Worm (Caenorhabditis elegans) whole organism, midembryonic: ENCODE results near the gene his-63.

Experiments
- T22C8.4 ChIP-seq: fragments of 200-800 bp; sonication (Bioruptor generic); IDR thresholded peaks from 2 replicates; pipeline ENCODE4 v1.3.6; 2022; ENCODE audit warnings: missing genetic modification characterization, missing compliant biosample characterization
- cog-1 ChIP-seq: sonication (generic microtip); optimal IDR thresholded peaks from 2 replicates; lab custom pipeline; 2016; ENCODE audit warnings: missing genetic modification characterization, missing compliant biosample characterization
- flt-1 ChIP-seq: fragments of 200-800 bp; sonication (Bioruptor generic); IDR thresholded peaks from 2 replicates; pipeline ENCODE4 v1.3.6; 2022; ENCODE audit warnings: missing genetic modification characterization, missing compliant biosample characterization
- klf-2 ChIP-seq: fragments of 200-800 bp; sonication (Bioruptor generic); conservative IDR thresholded peaks from 2 replicates; pipeline ENCODE4 v1.3.6; 2022; ENCODE audit warnings: missing genetic modification reagents, missing genetic modification characterization, missing compliant biosample characterization
- med-1 ChIP-seq: sonication (generic microtip); optimal IDR thresholded peaks from 2 replicates; lab custom pipeline; 2017; ENCODE audit warnings: missing genetic modification characterization, mild to moderate bottlenecking, missing compliant biosample characterization, antibody characterized with exemption, missing genetic modification reagents; ENCODE audit not compliant: insufficient read depth
- ref-1 ChIP-seq: fragments of 200-800 bp; sonication (Bioruptor generic); conservative IDR thresholded peaks from 2 replicates; pipeline ENCODE4 v1.3.6; 2022; ENCODE audit warnings: missing genetic modification reagents, missing genetic modification characterization, missing compliant biosample characterization
- tab-1 ChIP-seq: fragments of 200-800 bp; sonication (Bioruptor generic); IDR thresholded peaks from 2 replicates; pipeline ENCODE4 v1.3.6; 2022; ENCODE audit warnings: missing genetic modification characterization, missing compliant biosample characterization
- ztf-23 ChIP-seq: fragments of 200-800 bp; sonication (Bioruptor generic); IDR thresholded peaks from 2 replicates; pipeline ENCODE4 v1.3.6; 2022; ENCODE audit warnings: missing genetic modification reagents, missing genetic modification characterization, missing compliant biosample characterization
- ztf-29 ChIP-seq: fragments of 200-800 bp; sonication (Bioruptor generic); IDR thresholded peaks from 2 replicates; pipeline ENCODE4 v1.3.6; 2022; ENCODE audit warnings: missing genetic modification reagents, missing genetic modification characterization, missing compliant biosample characterization

The his-63 gene

DNA sequence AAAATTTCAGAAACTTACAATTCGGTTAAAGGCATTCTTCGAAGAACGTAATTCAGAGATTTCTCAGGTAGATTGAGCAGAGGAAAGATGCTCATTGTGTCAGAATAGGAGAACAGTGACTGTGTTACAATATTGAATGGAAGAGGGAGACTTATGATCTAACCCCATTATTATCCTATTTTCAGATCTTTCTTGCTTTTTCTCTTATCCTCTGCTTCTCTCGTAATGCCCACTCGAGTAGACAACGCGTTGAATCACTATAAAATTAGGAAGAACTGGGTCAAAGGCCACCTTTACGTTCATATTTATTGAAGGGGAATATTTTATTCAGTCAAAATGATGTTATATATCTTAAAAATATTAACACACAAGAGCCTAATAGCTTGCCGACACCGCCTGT lies 27.4 kb downstream of the his-63 start, which contains the start of gene fbxb-76:
TSS of gene fbxb-76 (minus strand) at position 101 of the 400 bp plus-strand sequence.
- no peak for TF ChIP-seq cog-1 (tag; lab: Kevin White, UChicago)
- TF ChIP-seq ztf-23 (GFP tag; lab: Robert Waterston, UW): no peak
- TF ChIP-seq T22C8.4 (GFP tag; lab: Robert Waterston, UW): no peak
- TF ChIP-seq tab-1 (GFP tag; lab: Robert Waterston, UW): no peak
- no peak for TF ChIP-seq ztf-29 (GFP tag; lab: Robert Waterston, UW)
- no peak for TF ChIP-seq flt-1 (GFP tag; lab: Robert Waterston, UW)
- no peak for TF ChIP-seq med-1 (GFP tag; lab: Kevin White, UChicago)

DNA sequence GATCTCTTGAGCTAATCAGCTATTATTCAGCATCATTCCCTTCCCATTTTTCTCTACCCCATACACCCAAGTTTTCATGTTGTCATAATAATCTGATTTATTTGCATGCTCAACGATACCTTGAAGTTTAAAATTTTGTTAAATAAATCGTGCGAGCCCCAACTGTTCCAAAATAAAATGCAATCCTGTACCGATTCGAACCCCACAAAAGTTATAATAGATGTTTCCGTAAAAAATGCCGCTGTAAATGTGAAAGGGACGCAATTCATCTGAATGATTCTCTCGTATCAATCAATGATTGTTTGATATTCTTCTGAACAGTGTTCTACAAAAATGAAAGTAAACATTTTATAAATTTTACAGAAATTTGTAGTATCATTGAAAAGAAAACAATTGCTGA lies 29.2 kb downstream of the his-63 start:
- no peak for TF ChIP-seq ztf-29 (GFP tag; lab: Robert Waterston, UW)
- no peak for TF ChIP-seq cog-1 (tag; lab: Kevin White, UChicago)
- TF ChIP-seq ref-1 (GFP tag; lab: Robert Waterston, UW): no peak
- TF ChIP-seq med-1 (GFP tag; lab: Kevin White, UChicago): no peak
- no peak for TF ChIP-seq T22C8.4 (GFP tag; lab: Robert Waterston, UW)
- no peak for TF ChIP-seq flt-1 (GFP tag; lab: Robert Waterston, UW)
- no peak for TF ChIP-seq ztf-23 (GFP tag; lab: Robert Waterston, UW)
- TF ChIP-seq tab-1 (GFP tag; lab: Robert Waterston, UW): no peak
- TF ChIP-seq klf-2 (GFP tag; lab: Robert Waterston, UW): no peak

DNA sequence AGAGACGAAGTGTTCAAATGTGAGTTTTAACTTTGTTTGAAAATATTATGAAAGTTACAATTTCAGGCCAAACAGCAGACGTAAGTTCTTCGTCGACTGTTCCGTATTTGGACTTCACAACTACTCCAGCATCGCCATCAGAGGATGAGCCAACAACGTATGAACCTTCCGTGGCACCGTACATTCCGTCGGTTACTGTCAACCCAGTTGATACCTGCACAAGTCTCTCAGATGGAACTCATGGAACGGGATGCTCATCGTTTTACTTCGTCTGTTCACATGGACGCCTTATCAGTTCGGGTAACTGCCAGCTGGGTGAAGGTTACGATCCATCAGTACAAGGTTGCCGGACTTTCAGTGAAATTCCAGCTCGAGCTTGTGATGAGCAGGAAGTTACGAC lies 30.9 kb downstream of the his-63 start:
- TF ChIP-seq ztf-29 (GFP tag; lab: Robert Waterston, UW): no peak
- no peak for TF ChIP-seq tab-1 (GFP tag; lab: Robert Waterston, UW)
- no peak for TF ChIP-seq ref-1 (GFP tag; lab: Robert Waterston, UW)
- TF ChIP-seq cog-1 (tag; lab: Kevin White, UChicago): no peak
- TF ChIP-seq T22C8.4 (GFP tag; lab: Robert Waterston, UW): no peak
- no peak for TF ChIP-seq klf-2 (GFP tag; lab: Robert Waterston, UW)
- TF ChIP-seq flt-1 (GFP tag; lab: Robert Waterston, UW): no peak
- no peak for TF ChIP-seq ztf-23 (GFP tag; lab: Robert Waterston, UW)
- TF ChIP-seq med-1 (GFP tag; lab: Kevin White, UChicago): no peak

DNA sequence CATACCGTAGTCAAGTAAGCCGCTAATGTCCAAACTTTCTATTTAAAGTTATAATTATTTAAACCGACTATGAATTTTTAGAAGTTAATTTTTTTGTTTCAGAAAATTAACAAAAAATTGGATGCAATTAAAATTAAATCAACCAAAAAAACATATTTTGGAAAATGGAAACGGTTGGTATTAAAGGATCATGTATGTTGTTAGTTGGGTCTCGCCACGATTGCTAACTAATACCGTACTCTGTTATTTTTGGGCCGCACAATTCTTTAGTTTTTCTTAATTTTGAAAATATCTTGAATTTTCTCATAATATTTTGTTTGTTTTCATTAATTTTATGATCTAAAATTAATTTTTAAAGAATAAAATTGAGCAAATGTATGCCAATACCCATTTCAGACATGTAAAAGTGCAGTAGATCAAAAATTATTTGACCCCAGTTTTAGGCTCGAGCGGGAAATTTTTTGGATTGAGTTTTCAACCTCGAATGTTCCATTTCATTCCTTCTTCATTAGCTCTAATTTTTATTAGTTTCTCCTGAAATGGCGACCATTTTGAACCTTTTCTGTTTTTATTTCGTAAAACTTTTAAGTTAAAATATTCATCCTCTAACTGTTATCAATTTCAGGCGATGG lies 34.2 kb downstream of the his-63 start, which contains the start of gene cbd-1:
TSS of gene cbd-1 (plus strand) at position 626 of the 632 bp plus-strand sequence.
- TF ChIP-seq T22C8.4 (GFP tag; lab: Robert Waterston, UW) (no peak), flt-1 (GFP tag; lab: Robert Waterston, UW) (no peak), klf-2 (GFP tag; lab: Robert Waterston, UW) (no peak), ztf-23 (GFP tag; lab: Robert Waterston, UW) (no peak)

DNA sequence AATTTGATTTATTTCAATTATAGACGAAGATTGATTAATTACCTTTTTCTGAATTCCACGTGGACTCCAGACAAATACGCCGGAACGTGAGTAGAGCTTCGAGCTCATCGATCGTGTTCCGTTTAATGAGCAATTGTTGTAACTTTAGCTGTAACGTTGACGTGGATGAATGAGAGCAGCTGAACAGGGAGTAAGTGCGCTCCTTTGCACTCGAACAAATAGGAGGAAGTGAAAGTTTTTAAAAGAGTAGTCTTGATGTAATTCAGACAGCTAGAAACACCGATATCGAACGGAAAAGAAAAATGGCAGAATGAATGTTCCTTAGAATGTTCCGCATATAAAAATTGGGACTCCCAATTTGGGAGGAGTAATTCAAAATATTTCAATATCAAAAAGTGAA lies 35.0 kb downstream of the his-63 start, which contains the start of gene sec-31:
TSS of gene sec-31 (minus strand) at position 148 of the 400 bp plus-strand sequence.
- TF ChIP-seq tab-1 (GFP tag; lab: Robert Waterston, UW) (no peak), klf-2 (GFP tag; lab: Robert Waterston, UW) (no peak), T22C8.4 (GFP tag; lab: Robert Waterston, UW) (no peak), med-1 (GFP tag; lab: Kevin White, UChicago) (no peak), ztf-29 (GFP tag; lab: Robert Waterston, UW) (no peak)

DNA sequence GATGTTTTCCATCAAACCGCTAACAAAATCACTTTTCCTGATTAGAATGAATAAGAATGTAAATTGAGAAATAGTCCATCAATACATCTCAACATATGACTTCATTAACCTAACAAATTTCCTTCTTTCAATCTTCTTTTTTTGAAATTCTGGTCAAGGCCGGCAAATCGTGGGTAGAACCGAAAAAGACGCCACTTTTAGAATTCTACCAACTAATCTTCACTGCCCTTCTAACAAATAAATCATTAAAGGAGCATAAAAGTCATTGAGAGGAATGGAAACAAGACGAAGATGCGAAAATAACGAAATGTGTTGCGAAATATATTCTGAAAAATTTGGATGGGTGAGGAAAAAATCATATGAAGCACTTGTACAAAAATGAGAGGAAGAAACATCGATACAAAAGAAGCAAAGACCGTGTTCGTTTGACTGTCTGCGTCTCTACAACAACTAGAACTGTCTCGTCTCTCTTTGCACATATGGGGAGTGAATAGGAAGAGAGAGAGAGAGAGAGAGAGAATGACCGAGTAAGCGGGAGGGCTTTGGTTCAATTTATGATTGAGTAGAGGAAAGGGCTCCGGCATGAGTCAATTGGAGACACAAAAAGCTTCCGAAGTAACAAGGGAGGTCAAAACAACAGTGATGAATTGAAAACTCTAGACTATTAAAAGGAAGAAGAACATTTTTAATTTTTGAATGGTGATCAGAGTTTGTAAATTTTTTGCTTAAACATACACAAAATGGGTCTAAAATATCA lies 42.7 kb downstream of the his-63 start:
- TF ChIP-seq ztf-29 (GFP tag; lab: Robert Waterston, UW) (peak; percentile 57; the same call in 1 of the 2 replicates), flt-1 (GFP tag; lab: Robert Waterston, UW) (no peak), med-1 (GFP tag; lab: Kevin White, UChicago) (no peak)

DNA sequence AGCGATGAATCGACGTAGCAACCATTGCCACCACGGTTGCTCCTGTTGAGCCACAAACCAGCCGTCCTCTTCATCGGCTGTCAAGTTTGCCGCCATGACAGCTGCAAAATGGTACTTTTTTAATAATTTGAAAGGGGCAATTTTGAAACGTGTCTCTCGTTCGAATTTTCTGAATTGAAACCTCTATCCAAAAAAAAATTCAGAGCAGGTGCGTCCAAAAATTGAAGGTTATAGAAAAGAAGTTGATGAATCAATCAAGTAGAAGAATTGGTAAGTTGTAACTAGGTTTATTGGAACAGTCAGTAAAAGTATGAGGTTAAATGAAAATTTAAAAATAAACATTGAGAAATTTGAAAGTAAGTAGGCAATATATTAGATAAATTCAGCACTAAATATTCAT lies 45.3 kb downstream of the his-63 start, which contains the start of gene T01G1.4:
TSS of gene T01G1.4 (minus strand) at position 101 of the 400 bp plus-strand sequence.
- no peak for TF ChIP-seq tab-1 (GFP tag; lab: Robert Waterston, UW)
- no peak for TF ChIP-seq klf-2 (GFP tag; lab: Robert Waterston, UW)
- no peak for TF ChIP-seq T22C8.4 (GFP tag; lab: Robert Waterston, UW)
- TF ChIP-seq flt-1 (GFP tag; lab: Robert Waterston, UW): no peak
- TF ChIP-seq ztf-29 (GFP tag; lab: Robert Waterston, UW): no peak
- TF ChIP-seq med-1 (GFP tag; lab: Kevin White, UChicago): no peak
- no peak for TF ChIP-seq ref-1 (GFP tag; lab: Robert Waterston, UW)
- no peak for TF ChIP-seq cog-1 (tag; lab: Kevin White, UChicago)
- TF ChIP-seq ztf-23 (GFP tag; lab: Robert Waterston, UW): no peak

DNA sequence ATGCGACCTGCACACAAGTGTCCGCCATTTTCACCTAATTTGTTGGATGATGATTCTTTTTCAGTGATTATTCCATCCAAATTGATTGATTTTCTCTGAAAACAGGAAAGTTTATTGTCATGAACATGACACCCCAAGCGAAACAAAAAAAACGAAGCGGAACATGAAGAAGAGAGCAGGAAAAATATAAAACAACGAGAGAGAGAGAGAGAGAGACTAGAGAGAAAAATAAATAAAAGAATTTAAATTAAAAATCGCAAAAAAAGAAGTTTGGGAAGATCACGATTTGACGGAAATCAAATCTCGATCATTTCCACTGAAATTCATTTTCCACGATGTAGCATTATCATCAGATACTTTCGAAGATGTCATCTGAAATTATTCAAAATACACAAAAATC lies 46.9 kb downstream of the his-63 start, which contains the start of gene klp-12:
TSS of gene klp-12 (minus strand) at position 101 of the 400 bp plus-strand sequence.
- no peak for TF ChIP-seq klf-2 (GFP tag; lab: Robert Waterston, UW)
- TF ChIP-seq flt-1 (GFP tag; lab: Robert Waterston, UW): no peak
- TF ChIP-seq tab-1 (GFP tag; lab: Robert Waterston, UW): no peak
- no peak for TF ChIP-seq med-1 (GFP tag; lab: Kevin White, UChicago)
- no peak for TF ChIP-seq T22C8.4 (GFP tag; lab: Robert Waterston, UW)
- no peak for TF ChIP-seq cog-1 (tag; lab: Kevin White, UChicago)
- no peak for TF ChIP-seq ztf-29 (GFP tag; lab: Robert Waterston, UW)
- no peak for TF ChIP-seq ztf-23 (GFP tag; lab: Robert Waterston, UW)
- TF ChIP-seq ref-1 (GFP tag; lab: Robert Waterston, UW): no peak
